Worm (Caenorhabditis elegans) whole organism, mixed stage, embryonic: ENCODE measurements around the gene F31D5.1.
A peak's percentile ranks its signal among the peaks of the same experiment; 100 is the strongest.

Experiments
- M03D4.4 ChIP-seq: sonication (generic microtip); optimal IDR thresholded peaks from 2 replicates; lab custom pipeline; 2017; ENCODE audit warnings: mild to moderate bottlenecking, missing genetic modification characterization, missing compliant biosample characterization
- bed-3 ChIP-seq: fragments of 200-800 bp; sonication (Bioruptor generic); optimal IDR thresholded peaks from 3 replicates; lab custom pipeline; 2018; ENCODE audit warnings: mild to moderate bottlenecking, missing genetic modification characterization, moderate library complexity, missing compliant biosample characterization
- blmp-1 ChIP-seq: fragments of 150-350 bp; optimal IDR thresholded peaks from 2 replicates; lab custom pipeline; 2014; ENCODE audit warnings: missing biosample characterization, missing genetic modification characterization
- ceh-39 ChIP-seq: fragments of 150-350 bp; optimal IDR thresholded peaks from 2 replicates; lab custom pipeline; 2014; ENCODE audit warnings: missing biosample characterization, missing genetic modification characterization
- ceh-43 ChIP-seq: fragments of 200-800 bp; sonication (Bioruptor generic); optimal IDR thresholded peaks from 2 replicates; lab custom pipeline; 2018; ENCODE audit warnings: mild to moderate bottlenecking, missing genetic modification characterization, moderate library complexity, missing compliant biosample characterization
- ceh-83 ChIP-seq: fragments of 200-800 bp; sonication (Bioruptor generic); optimal IDR thresholded peaks from 2 replicates; lab custom pipeline; 2018; ENCODE audit warnings: mild to moderate bottlenecking, missing genetic modification characterization, missing compliant biosample characterization
- ces-1 ChIP-seq: fragments of 150-350 bp; optimal IDR thresholded peaks from 2 replicates; lab custom pipeline; 2014; ENCODE audit warnings: missing biosample characterization, missing genetic modification reagents, missing genetic modification characterization
- cnd-1 ChIP-seq: fragments of 200-800 bp; sonication (Bioruptor generic); optimal IDR thresholded peaks from 2 replicates; lab custom pipeline; 2018; ENCODE audit warnings: mild to moderate bottlenecking, missing genetic modification characterization, missing compliant biosample characterization
- drap-1 ChIP-seq: fragments of 200-800 bp; sonication (Bioruptor generic); optimal IDR thresholded peaks from 3 replicates; lab custom pipeline; 2018; ENCODE audit warnings: mild to moderate bottlenecking, missing genetic modification characterization, missing compliant biosample characterization
- elt-1 ChIP-seq: sonication (generic microtip); optimal IDR thresholded peaks from 2 replicates; lab custom pipeline; 2017; ENCODE audit warnings: missing genetic modification characterization, mild to moderate bottlenecking, missing compliant biosample characterization, antibody characterized with exemption, moderate library complexity, borderline replicate concordance; ENCODE audit not compliant: insufficient read depth
- elt-3 ChIP-seq: fragments of 150-350 bp; optimal IDR thresholded peaks from 2 replicates; lab custom pipeline; 2014; ENCODE audit warnings: missing biosample characterization, missing genetic modification characterization
- ham-2 ChIP-seq: fragments of 200-800 bp; sonication (Bioruptor generic); optimal IDR thresholded peaks from 2 replicates; lab custom pipeline; 2018; ENCODE audit warnings: mild to moderate bottlenecking, missing genetic modification characterization, missing compliant biosample characterization
- hlh-1 ChIP-seq: fragments of 150-350 bp; optimal IDR thresholded peaks from 2 replicates; lab custom pipeline; 2014; ENCODE audit warnings: missing biosample characterization, missing genetic modification reagents, missing genetic modification characterization
- lin-13 ChIP-seq: fragments of 150-350 bp; optimal IDR thresholded peaks from 2 replicates; lab custom pipeline; 2014; ENCODE audit warnings: missing biosample characterization, missing genetic modification characterization
- lin-32 ChIP-seq: fragments of 200-800 bp; sonication (Bioruptor generic); optimal IDR thresholded peaks from 2 replicates; lab custom pipeline; 2018; ENCODE audit warnings: mild to moderate bottlenecking, missing genetic modification characterization, missing compliant biosample characterization
- lsy-2 ChIP-seq: fragments of 150-350 bp; optimal IDR thresholded peaks from 2 replicates; lab custom pipeline; 2014; ENCODE audit warnings: missing biosample characterization, missing genetic modification characterization
- mab-5 ChIP-seq: fragments of 150-350 bp; optimal IDR thresholded peaks from 2 replicates; lab custom pipeline; 2014; ENCODE audit warnings: missing biosample characterization, missing genetic modification characterization
- mep-1 ChIP-seq: fragments of 150-350 bp; optimal IDR thresholded peaks from 2 replicates; lab custom pipeline; 2017; ENCODE audit warnings: missing biosample characterization, missing genetic modification reagents, missing genetic modification characterization, inconsistent platforms
- mls-2 ChIP-seq: sonication (generic microtip); optimal IDR thresholded peaks from 2 replicates; lab custom pipeline; 2016; ENCODE audit warnings: mild to moderate bottlenecking, missing genetic modification characterization, moderate library complexity, missing compliant biosample characterization
- nhr-12 ChIP-seq: fragments of 150-350 bp; optimal IDR thresholded peaks from 2 replicates; lab custom pipeline; 2014; ENCODE audit warnings: missing biosample characterization, missing genetic modification characterization
- nhr-2 ChIP-seq: fragments of 150-350 bp; optimal IDR thresholded peaks from 2 replicates; lab custom pipeline; 2014; ENCODE audit warnings: missing biosample characterization, missing genetic modification characterization
- nhr-237 ChIP-seq: fragments of 150-350 bp; optimal IDR thresholded peaks from 2 replicates; lab custom pipeline; 2014; ENCODE audit warnings: missing biosample characterization, missing genetic modification characterization
- nhr-28 ChIP-seq: fragments of 150-350 bp; optimal IDR thresholded peaks from 2 replicates; lab custom pipeline; 2014; ENCODE audit warnings: missing biosample characterization, missing genetic modification characterization
- nhr-76 ChIP-seq: sonication (generic microtip); optimal IDR thresholded peaks from 2 replicates; lab custom pipeline; 2017; ENCODE audit warnings: missing biosample characterization, missing genetic modification characterization
- pha-4 ChIP-seq: fragments of 150-350 bp; optimal IDR thresholded peaks from 2 replicates; lab custom pipeline; 2018; ENCODE audit warnings: missing biosample characterization, missing genetic modification reagents, missing genetic modification characterization
- sem-2 ChIP-seq: fragments of 200-800 bp; sonication (Bioruptor generic); optimal IDR thresholded peaks from 2 replicates; lab custom pipeline; 2018; ENCODE audit warnings: mild to moderate bottlenecking, missing genetic modification characterization, missing compliant biosample characterization
- snpc-4 ChIP-seq: fragments of 150-350 bp; optimal IDR thresholded peaks from 2 replicates; lab custom pipeline; 2014; ENCODE audit warnings: missing biosample characterization, missing genetic modification characterization
- sptf-1 ChIP-seq: sonication (generic microtip); optimal IDR thresholded peaks from 2 replicates; lab custom pipeline; 2017; ENCODE audit warnings: mild to moderate bottlenecking, missing genetic modification characterization, moderate library complexity, missing compliant biosample characterization
- tbx-8 ChIP-seq: fragments of 200-800 bp; sonication (Bioruptor generic); optimal IDR thresholded peaks from 2 replicates; lab custom pipeline; 2018; ENCODE audit warnings: mild to moderate bottlenecking, missing genetic modification characterization, moderate library complexity, missing compliant biosample characterization
- unc-120 ChIP-seq: sonication (generic microtip); optimal IDR thresholded peaks from 2 replicates; lab custom pipeline; 2017; ENCODE audit warnings: missing genetic modification characterization, missing compliant biosample characterization; ENCODE audit not compliant: poor library complexity, severe bottlenecking
- unc-39 ChIP-seq: fragments of 150-350 bp; optimal IDR thresholded peaks from 2 replicates; lab custom pipeline; 2014; ENCODE audit warnings: missing biosample characterization, missing genetic modification characterization
- unc-62 ChIP-seq: fragments of 150-350 bp; optimal IDR thresholded peaks from 2 replicates; lab custom pipeline; 2014; ENCODE audit warnings: missing biosample characterization, missing genetic modification reagents, missing genetic modification characterization
- zip-8 ChIP-seq: fragments of 150-350 bp; optimal IDR thresholded peaks from 2 replicates; lab custom pipeline; 2014; ENCODE audit warnings: missing biosample characterization, missing genetic modification characterization
- ztf-11 ChIP-seq: fragments of 150-350 bp; optimal IDR thresholded peaks from 2 replicates; lab custom pipeline; 2014; ENCODE audit warnings: missing biosample characterization, missing genetic modification characterization

The F31D5.1 gene

ce11 chrII:4228112-4228770 lies 9.1 kb downstream of the F31D5.1 start:
- TF ChIP-seq ham-2 (GFP tag; lab: Kevin White, UChicago) (no peak), nhr-76 (tag; lab: Kevin White, UChicago) (no peak)
- TF ChIP-seq, all 35 proteins: peak for 0

- TF ChIP-seq elt-1 (tag; lab: Kevin White, UChicago) (no peak), nhr-76 (tag; lab: Kevin White, UChicago) (no peak)
These were observed 10.0 kb downstream of the F31D5.1 start, which contains the start of gene C16A11.3 for ce11 chrII:4229106-4229708. Gene C16A11.3 (plus strand): TSS chrII:4229545.

ce11 chrII:4230816-4231435 lies 11.8 kb downstream of the F31D5.1 start, which contains the start of gene C16A11.10:
Gene C16A11.10 (plus strand): TSS chrII:4231385.
- no peak for TF ChIP-seq unc-62
- TF ChIP-seq mls-2 (tag; lab: Kevin White, UChicago): no peak
- TF ChIP-seq lin-13: no peak
- no peak for TF ChIP-seq lin-32 (GFP tag; lab: Kevin White, UChicago)
- TF ChIP-seq unc-120: no peak
- TF ChIP-seq ztf-11 (tag; lab: Kevin White, UChicago): no peak
- TF ChIP-seq unc-39 (tag; lab: Kevin White, UChicago): no peak
- TF ChIP-seq hlh-1 (tag; lab: Kevin White, UChicago): no peak
- no peak for TF ChIP-seq sptf-1 (tag; lab: Kevin White, UChicago)
- TF ChIP-seq nhr-2: no peak
- TF ChIP-seq snpc-4: no peak
- no peak for TF ChIP-seq ceh-39 (tag; lab: Kevin White, UChicago)
- no peak for TF ChIP-seq M03D4.4 (tag; lab: Kevin White, UChicago)
- no peak for TF ChIP-seq nhr-12 (tag; lab: Kevin White, UChicago)
- TF ChIP-seq ces-1 (GFP tag; lab: Kevin White, UChicago): no peak
- no peak for TF ChIP-seq tbx-8
- no peak for TF ChIP-seq nhr-76 (tag; lab: Kevin White, UChicago)
- no peak for TF ChIP-seq drap-1 (GFP tag; lab: Kevin White, UChicago)
- no peak for TF ChIP-seq lsy-2 (tag; lab: Kevin White, UChicago)
- no peak for TF ChIP-seq elt-3 (tag; lab: Kevin White, UChicago)

ce11 chrII:4235959-4236358 lies 16.8 kb downstream of the F31D5.1 start, which contains the start of gene fbxc-43:
Gene fbxc-43 (minus strand): TSS chrII:4235996.
- TF ChIP-seq blmp-1 (tag; lab: Kevin White, UChicago) (no peak), mep-1 (tag; lab: Kevin White, UChicago) (no peak), snpc-4 (no peak), pha-4 (tag; lab: Kevin White, UChicago) (no peak), nhr-28 (tag; lab: Kevin White, UChicago) (no peak), cnd-1 (tag; lab: Kevin White, UChicago) (no peak), mab-5 (no peak), bed-3 (no peak), nhr-76 (tag; lab: Kevin White, UChicago) (no peak), lsy-2 (tag; lab: Kevin White, UChicago) (no peak), elt-1 (tag; lab: Kevin White, UChicago) (no peak), zip-8 (tag; lab: Kevin White, UChicago) (no peak), unc-120 (no peak), sptf-1 (tag; lab: Kevin White, UChicago) (no peak)

ce11 chrII:4237701-4238214 lies 18.6 kb downstream of the F31D5.1 start, which contains the start of the genes fbxc-44 and C16A11.2:
Gene fbxc-44 (minus strand): TSS chrII:4237751.
Gene C16A11.2 (plus strand): TSS chrII:4238203.
- TF ChIP-seq nhr-76 (tag; lab: Kevin White, UChicago) (no peak), snpc-4 (no peak), ces-1 (GFP tag; lab: Kevin White, UChicago) (no peak), bed-3 (peak; percentile 60), mep-1 (tag; lab: Kevin White, UChicago) (peak; percentile 69), hlh-1 (tag; lab: Kevin White, UChicago) (peak; percentile 40), unc-62 (no peak), nhr-28 (tag; lab: Kevin White, UChicago) (no peak), blmp-1 (tag; lab: Kevin White, UChicago) (peak; percentile 21), lin-13 (peak; percentile 27), lin-32 (GFP tag; lab: Kevin White, UChicago) (peak; percentile 0), unc-120 (peak; percentile 29), zip-8 (tag; lab: Kevin White, UChicago) (no peak), cnd-1 (tag; lab: Kevin White, UChicago) (peak; percentile 54), ceh-83 (peak; percentile 76), sem-2 (GFP tag; lab: Kevin White, UChicago) (peak; percentile 15), pha-4 (tag; lab: Kevin White, UChicago) (no peak), ceh-39 (tag; lab: Kevin White, UChicago) (no peak), unc-39 (tag; lab: Kevin White, UChicago) (no peak), tbx-8 (no peak), mls-2 (tag; lab: Kevin White, UChicago) (peak; percentile 69), elt-1 (tag; lab: Kevin White, UChicago) (peak; percentile 12), ztf-11 (tag; lab: Kevin White, UChicago) (peak; percentile 54), ceh-43 (GFP tag; lab: Kevin White, UChicago) (peak; percentile 76), mab-5 (peak; percentile 55), nhr-2 (no peak), nhr-237 (tag; lab: Kevin White, UChicago) (no peak), elt-3 (tag; lab: Kevin White, UChicago) (no peak)
